Fruit fly (Drosophila melanogaster) whole organism, embryonic: ENCODE data around the gene CG31102.

Experiments
- Blimp-1 ChIP-seq: fragments of 200-800 bp; sonication (Bioruptor generic); optimal IDR thresholded peaks from 3 replicates; lab custom pipeline; 2018; ENCODE audit warnings: missing biosample characterization, missing genetic modification characterization, mild to moderate bottlenecking, moderate library complexity, missing genetic modification reagents
- CG1024 ChIP-seq: fragments of 200-800 bp; sonication (Bioruptor generic); IDR thresholded peaks from 2 replicates; pipeline ENCODE4 v1.3.6; 2022; ENCODE audit warnings: missing biosample characterization, missing genetic modification characterization
- CG10321 ChIP-seq: fragments of 200-800 bp; sonication (Bioruptor generic); IDR thresholded peaks from 2 replicates; pipeline ENCODE4 v1.3.6; 2022; ENCODE audit warnings: missing biosample characterization, missing genetic modification characterization
- CG12219 ChIP-seq: fragments of 200-800 bp; sonication (Bioruptor generic); optimal IDR thresholded peaks from 3 replicates; lab custom pipeline; 2018; ENCODE audit warnings: missing biosample characterization, mild to moderate bottlenecking, missing genetic modification characterization
- CG15696 ChIP-seq: fragments of 200-800 bp; sonication (Bioruptor generic); optimal IDR thresholded peaks from 2 replicates; lab custom pipeline; 2019; ENCODE audit warnings: missing biosample characterization, mild to moderate bottlenecking, missing genetic modification characterization, moderate library complexity
- CG16863 ChIP-seq: fragments of 200-800 bp; sonication (Bioruptor generic); optimal IDR thresholded peaks from 3 replicates; lab custom pipeline; 2016; ENCODE audit warnings: missing biosample characterization, missing genetic modification characterization
- CG32532 ChIP-seq: fragments of 200-800 bp; sonication (Bioruptor generic); IDR thresholded peaks from 2 replicates; pipeline ENCODE4 v1.3.6; 2022; ENCODE audit warnings: missing biosample characterization, missing genetic modification characterization
- CG3726 ChIP-seq: fragments of 200-800 bp; sonication (Bioruptor generic); IDR thresholded peaks from 3 replicates; pipeline ENCODE4, ENCODE4 v1.3.6; 2022; ENCODE audit warnings: missing biosample characterization, missing genetic modification characterization
- CG3995 ChIP-seq: fragments of 200-800 bp; sonication (Bioruptor generic); optimal IDR thresholded peaks from 3 replicates; lab custom pipeline; 2016; ENCODE audit warnings: missing biosample characterization, missing genetic modification characterization
- CG4282 ChIP-seq: fragments of 200-800 bp; sonication (Bioruptor generic); optimal IDR thresholded peaks from 2 replicates; lab custom pipeline; 2016; ENCODE audit warnings: missing biosample characterization, missing genetic modification characterization
- CG4617 ChIP-seq: fragments of 200-800 bp; sonication (Bioruptor generic); optimal IDR thresholded peaks from 3 replicates; lab custom pipeline; 2016; ENCODE audit warnings: missing biosample characterization, missing genetic modification characterization, borderline replicate concordance
- CG6854 ChIP-seq: fragments of 200-800 bp; sonication (Bioruptor generic); optimal IDR thresholded peaks from 3 replicates; lab custom pipeline; 2017; ENCODE audit warnings: missing biosample characterization, mild to moderate bottlenecking, missing genetic modification characterization
- CG7271 ChIP-seq: fragments of 200-800 bp; sonication (Bioruptor generic); optimal IDR thresholded peaks from 2 replicates; lab custom pipeline; 2018; ENCODE audit warnings: missing biosample characterization, mild to moderate bottlenecking, missing genetic modification characterization, moderate library complexity
- CG8290 ChIP-seq, 3 experiments: fragments of 200-800 bp; sonication (Bioruptor generic); optimal IDR thresholded peaks; 2 replicates each; lab custom pipeline; 2016 to 2019; ENCODE audit warnings: missing biosample characterization in 3 of 3, missing genetic modification characterization in 3 of 3, mild to moderate bottlenecking in 2 of 3, moderate library complexity in 1 of 3
- CkIIα-i1 ChIP-seq: fragments of 200-800 bp; sonication (Bioruptor generic); IDR thresholded peaks from 2 replicates; pipeline ENCODE4 v1.3.6; 2022; ENCODE audit warnings: missing biosample characterization, missing genetic modification characterization
- ERR ChIP-seq: fragments of 200-800 bp; sonication (Bioruptor generic); optimal IDR thresholded peaks from 2 replicates; lab custom pipeline; 2016; ENCODE audit warnings: missing biosample characterization, missing genetic modification characterization
- Eip74EF ChIP-seq, 2 experiments: fragments of 200-800 bp in 1 of 2; fragments of >200 bp in 1 of 2; sonication (Bioruptor generic) in 1 of 2; optimal IDR thresholded peaks; 2 replicates each; lab custom pipeline; 2017 to 2019; ENCODE audit warnings: missing biosample characterization in 2 of 2, missing genetic modification characterization in 2 of 2, mild to moderate bottlenecking in 1 of 2, moderate library complexity in 1 of 2
- H15 ChIP-seq: fragments of 200-800 bp; sonication (Bioruptor generic); IDR thresholded peaks from 3 replicates; pipeline ENCODE4 v1.3.6; 2022; ENCODE audit warnings: missing biosample characterization, missing genetic modification characterization
- HLH4C ChIP-seq: fragments of 200-800 bp; sonication (Bioruptor generic); IDR thresholded peaks from 3 replicates; pipeline ENCODE4 v1.3.6; 2022; ENCODE audit warnings: missing biosample characterization, missing genetic modification characterization; ENCODE audit not compliant: partially characterized antibody
- Hr78 ChIP-seq, 2 experiments: fragments of 200-800 bp in 1 of 2; fragments of >200 bp in 1 of 2; sonication (Bioruptor generic) in 1 of 2; optimal IDR thresholded peaks; 2 replicates each; lab custom pipeline; 2017 to 2019; ENCODE audit warnings: missing biosample characterization in 2 of 2, missing genetic modification characterization in 2 of 2, mild to moderate bottlenecking in 1 of 2, moderate library complexity in 1 of 2
- MTF-1 ChIP-seq: fragments of 200-800 bp; sonication (Bioruptor generic); optimal IDR thresholded peaks from 2 replicates; lab custom pipeline; 2018; ENCODE audit warnings: missing biosample characterization, mild to moderate bottlenecking, missing genetic modification characterization, borderline replicate concordance
- Mrtf ChIP-seq: fragments of 200-800 bp; sonication (Bioruptor generic); IDR thresholded peaks from 3 replicates; pipeline ENCODE4 v1.3.6; 2022; ENCODE audit warnings: missing biosample characterization, missing genetic modification characterization
- Nf-YA ChIP-seq: fragments of 200-800 bp; sonication (Bioruptor generic); IDR thresholded peaks from 2 replicates; pipeline ENCODE4 v1.3.6; 2022; ENCODE audit warnings: missing biosample characterization, missing genetic modification characterization
- Ravus ChIP-seq: fragments of 200-800 bp; sonication (Bioruptor generic); IDR thresholded peaks from 2 replicates; pipeline ENCODE4 v1.3.6; 2022; ENCODE audit warnings: missing biosample characterization, missing genetic modification characterization
- Side ChIP-seq: fragments of 200-800 bp; sonication (Bioruptor generic); optimal IDR thresholded peaks from 2 replicates; lab custom pipeline; 2016; ENCODE audit warnings: missing biosample characterization, missing genetic modification characterization
- Sox102F ChIP-seq: fragments of 200-800 bp; sonication (Bioruptor generic); optimal IDR thresholded peaks from 2 replicates; lab custom pipeline; 2018; ENCODE audit warnings: missing biosample characterization, mild to moderate bottlenecking, missing genetic modification characterization, moderate library complexity
- Vsx1 ChIP-seq: fragments of 200-800 bp; sonication (Bioruptor generic); optimal IDR thresholded peaks from 2 replicates; lab custom pipeline; 2017; ENCODE audit warnings: missing biosample characterization, mild to moderate bottlenecking, missing genetic modification characterization, missing genetic modification reagents
- ap ChIP-seq: fragments of 200-800 bp; sonication (Bioruptor generic); IDR thresholded peaks from 2 replicates; pipeline ENCODE4 v1.3.6; 2022; ENCODE audit warnings: missing biosample characterization, missing genetic modification characterization
- ash1 ChIP-seq: fragments of 200-800 bp; sonication (Bioruptor generic); optimal IDR thresholded peaks from 2 replicates; lab custom pipeline; 2018; ENCODE audit warnings: missing biosample characterization, mild to moderate bottlenecking, missing genetic modification characterization
- bbx ChIP-seq: fragments of 200-800 bp; sonication (Bioruptor generic); IDR thresholded peaks from 2 replicates; pipeline ENCODE4 v1.3.6; 2022; ENCODE audit warnings: missing biosample characterization, missing genetic modification characterization; ENCODE audit not compliant: partially characterized antibody
- btn ChIP-seq: fragments of 200-800 bp; sonication (Bioruptor generic); optimal IDR thresholded peaks from 2 replicates; lab custom pipeline; 2016; ENCODE audit warnings: missing biosample characterization, missing genetic modification characterization
- chm ChIP-seq: fragments of 200-800 bp; sonication (Bioruptor generic); IDR thresholded peaks from 2 replicates; pipeline ENCODE4 v1.3.6; 2022; ENCODE audit warnings: missing biosample characterization, missing genetic modification characterization
- croc ChIP-seq: fragments of 200-800 bp; sonication (Bioruptor generic); conservative IDR thresholded peaks from 3 replicates; pipeline ENCODE4 v1.3.6; 2022; ENCODE audit warnings: missing biosample characterization, missing genetic modification characterization
- dan ChIP-seq: fragments of 200-800 bp; sonication (Bioruptor generic); IDR thresholded peaks from 2 replicates; pipeline ENCODE4 v1.3.6; 2022; ENCODE audit warnings: missing biosample characterization, missing genetic modification characterization
- gem ChIP-seq: fragments of 200-800 bp; sonication (Bioruptor generic); optimal IDR thresholded peaks from 2 replicates; lab custom pipeline; 2019; ENCODE audit warnings: missing biosample characterization, mild to moderate bottlenecking, missing genetic modification characterization, moderate library complexity
- gt ChIP-seq: fragments of 200-800 bp; sonication (Bioruptor generic); IDR thresholded peaks from 2 replicates; pipeline ENCODE4 v1.3.6; 2022; ENCODE audit warnings: missing biosample characterization, missing genetic modification characterization
- klu ChIP-seq: fragments of 200-800 bp; sonication (Bioruptor generic); IDR thresholded peaks from 2 replicates; pipeline ENCODE4 v1.3.6; 2022; ENCODE audit warnings: missing biosample characterization, missing genetic modification characterization
- kni ChIP-seq: fragments of 200-800 bp; sonication (Bioruptor generic); optimal IDR thresholded peaks from 3 replicates; lab custom pipeline; 2017; ENCODE audit warnings: mild to moderate bottlenecking, missing biosample characterization, missing genetic modification reagents, missing genetic modification characterization
- lab ChIP-seq: fragments of 200-800 bp; sonication (Bioruptor generic); optimal IDR thresholded peaks from 3 replicates; lab custom pipeline; 2017; ENCODE audit warnings: missing biosample characterization, missing genetic modification characterization, mild to moderate bottlenecking, moderate library complexity, missing genetic modification reagents
- mirr ChIP-seq: fragments of 200-800 bp; sonication (Bioruptor generic); optimal IDR thresholded peaks from 3 replicates; lab custom pipeline; 2018; ENCODE audit warnings: missing biosample characterization, mild to moderate bottlenecking, missing genetic modification characterization
- nau ChIP-seq: fragments of 200-800 bp; sonication (Bioruptor generic); optimal IDR thresholded peaks from 3 replicates; lab custom pipeline; 2017; ENCODE audit warnings: missing biosample characterization, mild to moderate bottlenecking, missing genetic modification characterization, missing genetic modification reagents
- nom ChIP-seq: fragments of 200-800 bp; sonication (Bioruptor generic); optimal IDR thresholded peaks from 2 replicates; lab custom pipeline; 2017; ENCODE audit warnings: missing biosample characterization, missing genetic modification characterization, mild to moderate bottlenecking, moderate library complexity, missing genetic modification reagents
- phol ChIP-seq: fragments of 200-800 bp; sonication (Bioruptor generic); optimal IDR thresholded peaks from 3 replicates; lab custom pipeline; 2018; ENCODE audit warnings: missing biosample characterization, mild to moderate bottlenecking, missing genetic modification characterization, moderate library complexity
- pzg ChIP-seq: fragments of 200-800 bp; sonication (Bioruptor generic); optimal IDR thresholded peaks from 3 replicates; lab custom pipeline; 2018; ENCODE audit warnings: missing biosample characterization, mild to moderate bottlenecking, missing genetic modification characterization, moderate library complexity
- run ChIP-seq: fragments of 200-800 bp; sonication (Bioruptor generic); optimal IDR thresholded peaks from 3 replicates; lab custom pipeline; 2018; ENCODE audit warnings: missing biosample characterization, mild to moderate bottlenecking, missing genetic modification characterization
- shn ChIP-seq: fragments of 200-800 bp; sonication (Bioruptor generic); optimal IDR thresholded peaks from 3 replicates; lab custom pipeline; 2016; ENCODE audit warnings: missing biosample characterization, missing genetic modification characterization
- sna ChIP-seq: fragments of 200-800 bp; sonication (Bioruptor generic); IDR thresholded peaks from 2 replicates; pipeline ENCODE4 v1.3.6; 2022; ENCODE audit warnings: missing biosample characterization, missing genetic modification characterization; ENCODE audit not compliant: partially characterized antibody

Gene CG31102

dm6 chr3R:25249145-25250141 is 46.0 kb downstream of the CG31102 start, which contains the start of gene Nup358 (continued):
- TF ChIP-seq Nf-YA (GFP tag; lab: Robert Waterston, UW) (no peak), CG8290 (GFP tag; optimal IDR thresholded peaks at IDR 0.05; lab: Kevin White, UChicago) (no peak), CG8290 (tag; optimal IDR thresholded peaks at IDR 0.05; lab: Kevin White, UChicago) (no peak), ERR (no peak), CG1024 (no peak), CG15696 (no peak), gt (GFP tag; lab: Robert Waterston, UW) (no peak), croc (GFP tag; lab: Robert Waterston, UW) (no peak), Sox102F (GFP tag; lab: Kevin White, UChicago) (no peak), phol (tag; lab: Kevin White, UChicago) (peak; percentile 73), Mrtf (GFP tag; lab: Robert Waterston, UW) (no peak), Vsx1 (no peak), lab (GFP tag; lab: Kevin White, UChicago) (no peak), CG4617 (no peak), ash1 (GFP tag; lab: Kevin White, UChicago) (no peak), CG3995 (peak; percentile 53), CG7271 (tag; lab: Kevin White, UChicago) (no peak), nom (GFP tag; lab: Kevin White, UChicago) (no peak), sna (GFP tag; lab: Robert Waterston, UW) (peak; percentile 90), btn (GFP tag; lab: Kevin White, UChicago) (no peak), dan (GFP tag; lab: Robert Waterston, UW) (no peak), Eip74EF (GFP tag; optimal IDR thresholded peaks at IDR 0.05; lab: Kevin White, UChicago) (no peak), ap (GFP tag; lab: Robert Waterston, UW) (no peak), Ravus (GFP tag; lab: Robert Waterston, UW) (no peak), run (tag; lab: Kevin White, UChicago) (no peak), MTF-1 (GFP tag; lab: Kevin White, UChicago) (no peak), bbx (peak; percentile 99), pzg (GFP tag; lab: Kevin White, UChicago) (peak; percentile 72), CG16863 (no peak), CkIIα-i1 (GFP tag; lab: Robert Waterston, UW) (no peak), H15 (no peak), CG12219 (GFP tag; lab: Kevin White, UChicago) (no peak), nau (GFP tag; lab: Kevin White, UChicago) (no peak), klu (GFP tag; lab: Robert Waterston, UW) (no peak), CG4282 (GFP tag; lab: Kevin White, UChicago) (no peak), Blimp-1 (GFP tag; lab: Kevin White, UChicago) (no peak), kni (GFP tag; lab: Kevin White, UChicago) (no peak), Hr78 (GFP tag; optimal IDR thresholded peaks at IDR 0.05; lab: Kevin White, UChicago) (no peak), CG3726 (GFP tag; lab: Robert Waterston, UW) (no peak), HLH4C (GFP tag; lab: Robert Waterston, UW) (peak; percentile 99), mirr (GFP tag; lab: Kevin White, UChicago) (no peak), Side (no peak), shn (no peak), chm (GFP tag; lab: Robert Waterston, UW) (no peak), CG10321 (GFP tag; lab: Robert Waterston, UW) (no peak), CG6854 (GFP tag; lab: Kevin White, UChicago) (no peak), gem (no peak), CG32532 (GFP tag; lab: Robert Waterston, UW) (peak; percentile 21; the same call in 1 of the 2 replicates)
